Worm (Caenorhabditis elegans): ENCODE measurements around the gene xbx-6.

- TF ChIP-seq nhr-237 (tag; optimal IDR thresholded peaks at IDR 0.05) (no peak), pha-4 (tag; optimal IDR thresholded peaks at IDR 0.05) (no peak), unc-39 (tag; optimal IDR thresholded peaks at IDR 0.05) (no peak), elt-1 (tag; optimal IDR thresholded peaks at IDR 0.05; ENCODE audit: borderline replicate concordance, insufficient read depth) (no peak), ces-1 (GFP tag; optimal IDR thresholded peaks at IDR 0.05) (no peak), ceh-43 (GFP tag; optimal IDR thresholded peaks at IDR 0.05) (no peak), snpc-4 (tag; optimal IDR thresholded peaks at IDR 0.05) (no peak), ham-2 (GFP tag; optimal IDR thresholded peaks at IDR 0.05) (no peak), lin-13 (tag; optimal IDR thresholded peaks at IDR 0.05) (no peak), elt-3 (tag; optimal IDR thresholded peaks at IDR 0.05) (no peak)
These were observed 3.6 kb upstream of the xbx-6 start for ce11 chrV:9699216-9699615.

Data from whole organism, mixed stage, embryonic.